Worm (Caenorhabditis elegans) whole organism, L2 larva: ENCODE data around the gene C05E4.12.

Source experiments
- ama-1 ChIP-seq: fragments of 150-350 bp; optimal IDR thresholded peaks from 2 replicates; lab custom pipeline; 2018; ENCODE audit warnings: inconsistent platforms
- ceh-82 ChIP-seq: fragments of 150-350 bp; optimal IDR thresholded peaks from 2 replicates; lab custom pipeline; 2014; ENCODE audit warnings: missing biosample characterization, missing genetic modification characterization
- elt-3 ChIP-seq: sonication (generic microtip); optimal IDR thresholded peaks from 2 replicates; lab custom pipeline; 2017; ENCODE audit warnings: missing biosample characterization, missing genetic modification characterization
- lin-11 ChIP-seq: fragments of 150-350 bp; sonication (generic microtip); optimal IDR thresholded peaks from 2 replicates; lab custom pipeline; 2014; ENCODE audit warnings: missing biosample characterization, missing genetic modification characterization, inconsistent platforms, mixed read lengths
- nhr-6 ChIP-seq: fragments of 150-350 bp; optimal IDR thresholded peaks from 2 replicates; lab custom pipeline; 2014; ENCODE audit warnings: missing biosample characterization, missing genetic modification characterization
- unc-62 ChIP-seq: fragments of 150-350 bp; optimal IDR thresholded peaks from 2 replicates; lab custom pipeline; 2014; ENCODE audit warnings: missing biosample characterization, missing genetic modification reagents, missing genetic modification characterization
- ztf-11 ChIP-seq: sonication (generic microtip); optimal IDR thresholded peaks from 2 replicates; lab custom pipeline; 2017; ENCODE audit warnings: missing biosample characterization, missing genetic modification characterization

- no peak for TF ChIP-seq ztf-11 (tag; lab: Kevin White, UChicago)
- no peak for TF ChIP-seq nhr-6 (tag; lab: Kevin White, UChicago)
- TF ChIP-seq elt-3 (tag; lab: Kevin White, UChicago): no peak
- peak; percentile 13 for TF ChIP-seq lin-11 (tag; lab: Kevin White, UChicago)
- TF ChIP-seq ama-1 (lab: Kevin White, UChicago): peak; percentile 92
- no peak for TF ChIP-seq unc-62
- no peak for TF ChIP-seq ceh-82 (tag; lab: Kevin White, UChicago)
Measured at ce11 chrV:724946-725806, 36.6 kb downstream of the C05E4.12 start.
